Worm (Caenorhabditis elegans) whole organism, L1 larva: ENCODE measurements around the gene spe-10.

Experiments
- Y116A8C.19 ChIP-seq: sonication (generic microtip); optimal IDR thresholded peaks from 2 replicates; lab custom pipeline; 2016; ENCODE audit warnings: missing compliant biosample characterization, missing genetic modification characterization, borderline replicate concordance
- blmp-1 ChIP-seq: fragments of 150-350 bp; optimal IDR thresholded peaks from 2 replicates; lab custom pipeline; 2014; ENCODE audit warnings: missing biosample characterization, missing genetic modification characterization
- ceh-82 ChIP-seq, 3 experiments: fragments of 150-350 bp in 1 of 3; sonication (generic microtip) in 2 of 3; optimal IDR thresholded peaks; 2 replicates each; lab custom pipeline; 2014 to 2017; ENCODE audit warnings: missing biosample characterization in 3 of 3, missing genetic modification characterization in 3 of 3
- ces-1 ChIP-seq: fragments of 150-350 bp; optimal IDR thresholded peaks from 2 replicates; lab custom pipeline; 2014; ENCODE audit warnings: missing biosample characterization, missing genetic modification reagents, missing genetic modification characterization
- egl-27 ChIP-seq, 2 experiments: fragments of 150-350 bp in 1 of 2; sonication (generic microtip); optimal IDR thresholded peaks; 3 replicates each; lab custom pipeline; 2017 to 2018; ENCODE audit warnings: missing biosample characterization in 2 of 2, missing genetic modification characterization in 2 of 2, missing genetic modification reagents in 2 of 2
- lin-15B ChIP-seq: fragments of 150-350 bp; sonication (generic microtip); optimal IDR thresholded peaks from 3 replicates; lab custom pipeline; 2014; ENCODE audit warnings: missing biosample characterization, missing genetic modification characterization
- lin-39 ChIP-seq: fragments of 150-350 bp; optimal IDR thresholded peaks from 2 replicates; lab custom pipeline; 2014; ENCODE audit warnings: missing biosample characterization, missing genetic modification reagents, missing genetic modification characterization
- nhr-77 ChIP-seq: fragments of 150-350 bp; optimal IDR thresholded peaks from 2 replicates; lab custom pipeline; 2014; ENCODE audit warnings: missing biosample characterization, missing genetic modification characterization
- pag-3 ChIP-seq: sonication (generic microtip); optimal IDR thresholded peaks from 2 replicates; lab custom pipeline; 2017; ENCODE audit warnings: missing genetic modification characterization, mild to moderate bottlenecking, missing compliant biosample characterization, antibody characterized with exemption, borderline replicate concordance; ENCODE audit not compliant: insufficient read depth
- pax-3 ChIP-seq: fragments of 200-800 bp; sonication (Bioruptor generic); optimal IDR thresholded peaks from 2 replicates; lab custom pipeline; 2018; ENCODE audit warnings: mild to moderate bottlenecking, missing genetic modification characterization, moderate library complexity, missing compliant biosample characterization
- unc-62 ChIP-seq: fragments of 150-350 bp; optimal IDR thresholded peaks from 2 replicates; lab custom pipeline; 2014; ENCODE audit warnings: missing biosample characterization, missing genetic modification reagents, missing genetic modification characterization
- zag-1 ChIP-seq: fragments of 150-350 bp; optimal IDR thresholded peaks from 2 replicates; lab custom pipeline; 2014; ENCODE audit warnings: missing biosample characterization, missing genetic modification characterization
- ztf-11 ChIP-seq, 2 experiments: sonication (generic microtip); optimal IDR thresholded peaks; 2 replicates each; lab custom pipeline; 2016 to 2017; ENCODE audit warnings: missing genetic modification characterization in 2 of 2, missing biosample characterization in 1 of 2, missing compliant biosample characterization in 1 of 2

- no peak for TF ChIP-seq egl-27 (tag; optimal IDR thresholded peaks at IDR 0.05; lab: Kevin White, UChicago)
- no peak for TF ChIP-seq ces-1 (GFP tag; lab: Kevin White, UChicago)
- no peak for TF ChIP-seq pax-3 (tag; lab: Kevin White, UChicago)
- no peak for TF ChIP-seq lin-39 (tag; lab: Kevin White, UChicago)
- TF ChIP-seq pag-3 (tag; lab: Kevin White, UChicago) = no peak
- TF ChIP-seq zag-1 (tag; lab: Kevin White, UChicago) = no peak
- TF ChIP-seq ceh-82 (tag; optimal IDR thresholded peaks at IDR 0.05; lab: Kevin White, UChicago) = no peak
- TF ChIP-seq blmp-1 (tag; lab: Kevin White, UChicago) = no peak
- TF ChIP-seq unc-62 = no peak
- TF ChIP-seq Y116A8C.19 (tag; lab: Kevin White, UChicago) = no peak
- TF ChIP-seq nhr-77 (tag; lab: Kevin White, UChicago) = no peak
- no peak for TF ChIP-seq ztf-11 (tag; optimal IDR thresholded peaks at IDR 0.05; lab: Kevin White, UChicago)
- no peak for TF ChIP-seq lin-15B (tag; lab: Kevin White, UChicago)
Observed at ce11 chrV:10416925-10417324, 32.9 kb downstream of the spe-10 start, which contains the start of gene F15H10.10.
